Worm (Caenorhabditis elegans) whole organism, L4/young adult: ENCODE results near the gene C27D6.11.

Experiments used
- dao-5 ChIP-seq: sonication (generic microtip); optimal IDR thresholded peaks from 2 replicates; lab custom pipeline; 2016; ENCODE audit warnings: missing genotype, missing genetic modification characterization, moderate library complexity, missing compliant biosample characterization
- him-1 ChIP-seq: sonication (generic microtip); optimal IDR thresholded peaks from 2 replicates; lab custom pipeline; 2016; ENCODE audit warnings: missing genotype, missing genetic modification reagents, missing genetic modification characterization, missing compliant biosample characterization

DNA sequence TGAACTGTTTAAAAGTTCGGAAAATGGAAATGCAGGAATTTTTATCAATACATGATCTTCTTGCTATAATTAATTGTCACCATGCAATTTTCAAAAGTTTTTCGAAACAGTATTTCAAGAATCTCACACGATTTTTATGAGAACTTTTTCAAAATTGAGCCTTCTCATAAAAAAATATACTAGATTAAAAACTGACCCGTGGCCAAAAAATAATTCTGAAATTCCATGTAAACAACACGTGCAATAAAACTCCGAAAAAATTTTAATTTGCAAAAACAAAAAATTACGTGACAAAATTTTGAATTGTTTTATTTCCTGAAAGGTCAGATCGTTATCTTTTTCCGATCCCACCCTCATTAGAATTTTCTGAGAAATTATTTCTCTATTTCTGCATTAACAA lies 34.5 kb upstream of the C27D6.11 start, which contains the start of gene C34F11.5:
- TF ChIP-seq dao-5 (tag; lab: Kevin White, UChicago) (no peak), him-1 (tag; lab: Kevin White, UChicago) (no peak)
